Worm (Caenorhabditis elegans) whole organism, mixed stage, embryonic: Measurements from ENCODE around the gene E02H1.5.

Experiments used
- bed-3 ChIP-seq: fragments of 200-800 bp; sonication (Bioruptor generic); optimal IDR thresholded peaks from 3 replicates; lab custom pipeline; 2018; ENCODE audit warnings: mild to moderate bottlenecking, missing genetic modification characterization, moderate library complexity, missing compliant biosample characterization
- blmp-1 ChIP-seq: fragments of 150-350 bp; optimal IDR thresholded peaks from 2 replicates; lab custom pipeline; 2014; ENCODE audit warnings: missing biosample characterization, missing genetic modification characterization
- drap-1 ChIP-seq: fragments of 200-800 bp; sonication (Bioruptor generic); optimal IDR thresholded peaks from 3 replicates; lab custom pipeline; 2018; ENCODE audit warnings: mild to moderate bottlenecking, missing genetic modification characterization, missing compliant biosample characterization
- elt-1 ChIP-seq: sonication (generic microtip); optimal IDR thresholded peaks from 2 replicates; lab custom pipeline; 2017; ENCODE audit warnings: missing genetic modification characterization, mild to moderate bottlenecking, missing compliant biosample characterization, antibody characterized with exemption, moderate library complexity, borderline replicate concordance; ENCODE audit not compliant: insufficient read depth
- lsy-2 ChIP-seq: fragments of 150-350 bp; optimal IDR thresholded peaks from 2 replicates; lab custom pipeline; 2014; ENCODE audit warnings: missing biosample characterization, missing genetic modification characterization
- mep-1 ChIP-seq: fragments of 150-350 bp; optimal IDR thresholded peaks from 2 replicates; lab custom pipeline; 2017; ENCODE audit warnings: missing biosample characterization, missing genetic modification reagents, missing genetic modification characterization, inconsistent platforms
- nhr-2 ChIP-seq: fragments of 150-350 bp; optimal IDR thresholded peaks from 2 replicates; lab custom pipeline; 2014; ENCODE audit warnings: missing biosample characterization, missing genetic modification characterization
- nhr-237 ChIP-seq: fragments of 150-350 bp; optimal IDR thresholded peaks from 2 replicates; lab custom pipeline; 2014; ENCODE audit warnings: missing biosample characterization, missing genetic modification characterization
- pha-4 ChIP-seq: fragments of 150-350 bp; optimal IDR thresholded peaks from 2 replicates; lab custom pipeline; 2018; ENCODE audit warnings: missing biosample characterization, missing genetic modification reagents, missing genetic modification characterization
- snpc-4 ChIP-seq: fragments of 150-350 bp; optimal IDR thresholded peaks from 2 replicates; lab custom pipeline; 2014; ENCODE audit warnings: missing biosample characterization, missing genetic modification characterization
- sptf-1 ChIP-seq: sonication (generic microtip); optimal IDR thresholded peaks from 2 replicates; lab custom pipeline; 2017; ENCODE audit warnings: mild to moderate bottlenecking, missing genetic modification characterization, moderate library complexity, missing compliant biosample characterization
- unc-39 ChIP-seq: fragments of 150-350 bp; optimal IDR thresholded peaks from 2 replicates; lab custom pipeline; 2014; ENCODE audit warnings: missing biosample characterization, missing genetic modification characterization
- unc-62 ChIP-seq: fragments of 150-350 bp; optimal IDR thresholded peaks from 2 replicates; lab custom pipeline; 2014; ENCODE audit warnings: missing biosample characterization, missing genetic modification reagents, missing genetic modification characterization

ce11 chrII:9596401-9596800 lies 1.4 kb downstream of the E02H1.5 start, which contains the start of gene E02H1.6:
- no peak for TF ChIP-seq unc-62 (GFP tag; lab: Kevin White, UChicago)
- TF ChIP-seq unc-39 (tag; lab: Kevin White, UChicago) = no peak
- no peak for TF ChIP-seq bed-3 (GFP tag; lab: Kevin White, UChicago)
- TF ChIP-seq snpc-4 = no peak
- no peak for TF ChIP-seq nhr-237 (tag; lab: Kevin White, UChicago)
- TF ChIP-seq elt-1 (tag; lab: Kevin White, UChicago) = no peak
- TF ChIP-seq lsy-2 = no peak
- no peak for TF ChIP-seq blmp-1 (tag; lab: Kevin White, UChicago)
- TF ChIP-seq nhr-2 (tag; lab: Kevin White, UChicago) = no peak
- no peak for TF ChIP-seq mep-1 (tag; lab: Kevin White, UChicago)
- TF ChIP-seq sptf-1 (tag; lab: Kevin White, UChicago) = no peak
- TF ChIP-seq pha-4 (tag; lab: Kevin White, UChicago) = no peak
- TF ChIP-seq drap-1 (GFP tag; lab: Kevin White, UChicago) = no peak
